Worm (Caenorhabditis elegans) whole organism, L1 larva: ENCODE measurements around the gene F22H10.11.

Experiments used
- ama-1 ChIP-seq: fragments of 150-350 bp; optimal IDR thresholded peaks from 2 replicates; lab custom pipeline; 2014
- blmp-1 ChIP-seq: fragments of 150-350 bp; optimal IDR thresholded peaks from 2 replicates; lab custom pipeline; 2014; ENCODE audit warnings: missing biosample characterization, missing genetic modification characterization
- efl-3 ChIP-seq: fragments of 200-800 bp; sonication (Bioruptor generic); optimal IDR thresholded peaks from 2 replicates; lab custom pipeline; 2018; ENCODE audit warnings: mild to moderate bottlenecking, missing genetic modification characterization, missing compliant biosample characterization
- elt-2 ChIP-seq: sonication (generic microtip); optimal IDR thresholded peaks from 2 replicates; lab custom pipeline; 2016; ENCODE audit warnings: missing genetic modification characterization, mild to moderate bottlenecking, inconsistent platforms, missing compliant biosample characterization, missing genetic modification reagents
- elt-3 ChIP-seq, 6 experiments: fragments of 150-350 bp in 1 of 6; sonication (generic microtip); optimal IDR thresholded peaks; 2 replicates each; lab custom pipeline; 2017 to 2018; ENCODE audit warnings: missing biosample characterization in 6 of 6, missing genetic modification characterization in 6 of 6, inconsistent platforms in 1 of 6
- lin-39 ChIP-seq: fragments of 150-350 bp; optimal IDR thresholded peaks from 2 replicates; lab custom pipeline; 2014; ENCODE audit warnings: missing biosample characterization, missing genetic modification reagents, missing genetic modification characterization
- nhr-12 ChIP-seq: sonication (generic microtip); optimal IDR thresholded peaks from 2 replicates; lab custom pipeline; 2017; ENCODE audit warnings: missing biosample characterization, missing genetic modification characterization
- nhr-237 ChIP-seq: fragments of 150-350 bp; optimal IDR thresholded peaks from 2 replicates; lab custom pipeline; 2014; ENCODE audit warnings: missing biosample characterization, missing genetic modification characterization
- rnt-1 ChIP-seq: sonication (generic microtip); optimal IDR thresholded peaks from 2 replicates; lab custom pipeline; 2016; ENCODE audit warnings: mild to moderate bottlenecking, missing genetic modification characterization, moderate library complexity, missing compliant biosample characterization
- snpc-4 ChIP-seq: fragments of 150-350 bp; optimal IDR thresholded peaks from 2 replicates; lab custom pipeline; 2014; ENCODE audit warnings: missing biosample characterization, missing genetic modification characterization
- zag-1 ChIP-seq: fragments of 150-350 bp; optimal IDR thresholded peaks from 2 replicates; lab custom pipeline; 2014; ENCODE audit warnings: missing biosample characterization, missing genetic modification characterization

DNA sequence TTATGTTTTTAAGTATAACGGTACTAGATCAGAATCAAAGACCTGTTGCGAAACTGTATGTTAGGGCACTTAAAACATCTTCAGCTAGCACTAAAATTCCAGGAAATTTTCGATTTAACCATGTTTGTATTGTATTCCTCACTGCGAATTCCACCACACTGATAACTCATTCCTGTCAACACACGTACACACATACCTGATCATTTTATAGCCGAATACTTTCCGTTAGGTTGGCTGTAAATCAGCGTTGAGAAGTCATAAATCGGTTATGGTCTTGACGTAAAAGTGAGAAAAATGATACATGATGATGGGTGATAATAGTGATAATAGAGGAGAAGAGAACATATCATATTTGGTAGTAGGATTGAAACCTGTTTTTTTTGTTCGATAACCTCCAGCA is 12.1 kb downstream of the F22H10.11 start:
- TF ChIP-seq snpc-4 (tag; lab: Kevin White, UChicago) (no peak), blmp-1 (tag; lab: Kevin White, UChicago) (no peak), elt-3 (tag; optimal IDR thresholded peaks at IDR 0.05; lab: Kevin White, UChicago) (no peak), lin-39 (tag; lab: Kevin White, UChicago) (no peak), elt-2 (no peak), efl-3 (no peak), nhr-237 (no peak), nhr-12 (no peak), zag-1 (no peak), ama-1 (lab: Kevin White, UChicago) (no peak), rnt-1 (no peak)
